Worm (Caenorhabditis elegans): Measurements from ENCODE around the gene gly-12.

- TF ChIP-seq hsf-1 (GFP tag; IDR thresholded peaks at IDR 0.05) = no peak
- no peak for TF ChIP-seq ceh-40 (GFP tag; IDR thresholded peaks at IDR 0.05)
- TF ChIP-seq F57C9.4 (tag; optimal IDR thresholded peaks at IDR 0.05) = no peak
- no peak for TF ChIP-seq ceh-58 (GFP tag; IDR thresholded peaks at IDR 0.05)
- TF ChIP-seq lin-40 (tag; optimal IDR thresholded peaks at IDR 0.05) = no peak
These were observed 51.2 kb downstream of the gly-12 start for ce11 chrX:7536869-7537268.

Data from whole organism, young adult.